Worm (Caenorhabditis elegans) whole organism, late embryonic: ENCODE measurements around the gene mltn-7.

Experiments
- K09A11.1 ChIP-seq: sonication (generic microtip); optimal IDR thresholded peaks from 2 replicates; lab custom pipeline; 2017; ENCODE audit warnings: antibody characterized with exemption, mild to moderate bottlenecking, missing genetic modification characterization, missing compliant biosample characterization; ENCODE audit not compliant: insufficient read depth
- hlh-8 ChIP-seq: sonication (generic microtip); optimal IDR thresholded peaks from 2 replicates; lab custom pipeline; 2016; ENCODE audit warnings: missing genotype, missing genetic modification characterization, missing compliant biosample characterization
- nfya-1 ChIP-seq: sonication (generic microtip); optimal IDR thresholded peaks from 2 replicates; lab custom pipeline; 2017; ENCODE audit warnings: missing genetic modification characterization, mild to moderate bottlenecking, missing compliant biosample characterization, antibody characterized with exemption, moderate library complexity
- pag-3 ChIP-seq: sonication (generic microtip); optimal IDR thresholded peaks from 2 replicates; lab custom pipeline; 2016; ENCODE audit warnings: missing compliant biosample characterization, missing genetic modification characterization, borderline replicate concordance
- pax-1 ChIP-seq: fragments of 150-350 bp; optimal IDR thresholded peaks from 2 replicates; lab custom pipeline; 2014; ENCODE audit warnings: missing biosample characterization, missing genetic modification characterization
- pha-4 ChIP-seq: fragments of 150-350 bp; optimal IDR thresholded peaks from 2 replicates; lab custom pipeline; 2018; ENCODE audit warnings: missing biosample characterization, missing genetic modification reagents, missing genetic modification characterization
- syd-9 ChIP-seq: sonication (generic microtip); optimal IDR thresholded peaks from 2 replicates; lab custom pipeline; 2016; ENCODE audit warnings: mild to moderate bottlenecking, missing genetic modification characterization, moderate library complexity, missing compliant biosample characterization

DNA sequence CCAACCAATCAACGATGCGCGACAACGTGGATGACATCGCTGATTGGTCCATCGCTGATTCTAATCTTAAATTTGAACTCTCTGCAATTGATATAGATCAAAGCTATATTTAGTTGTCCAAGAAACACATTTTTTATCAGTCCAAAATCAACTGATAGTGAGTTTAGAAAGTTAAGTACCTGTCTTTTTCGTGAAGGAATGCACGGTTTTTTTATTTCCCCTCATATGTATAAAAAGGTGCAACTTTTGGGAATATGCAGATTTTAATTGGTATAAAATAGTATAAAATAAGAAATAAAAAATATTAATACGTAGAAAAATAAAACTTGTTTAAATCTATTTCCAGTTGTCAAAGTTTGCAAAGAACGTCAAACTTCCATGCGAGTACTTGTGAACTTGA lies 48.3 kb downstream of the mltn-7 start, which contains the start of gene Y39D8A.1:
- no peak for TF ChIP-seq hlh-8 (tag; lab: Kevin White, UChicago)
- no peak for TF ChIP-seq pag-3 (tag; lab: Kevin White, UChicago)
- TF ChIP-seq K09A11.1: no peak
- TF ChIP-seq pax-1: no peak
- TF ChIP-seq pha-4: no peak
- TF ChIP-seq nfya-1 (tag; lab: Kevin White, UChicago): no peak
- no peak for TF ChIP-seq syd-9
